Fruit fly (Drosophila melanogaster): ENCODE results near the gene psidin.

Gene psidin

DNA sequence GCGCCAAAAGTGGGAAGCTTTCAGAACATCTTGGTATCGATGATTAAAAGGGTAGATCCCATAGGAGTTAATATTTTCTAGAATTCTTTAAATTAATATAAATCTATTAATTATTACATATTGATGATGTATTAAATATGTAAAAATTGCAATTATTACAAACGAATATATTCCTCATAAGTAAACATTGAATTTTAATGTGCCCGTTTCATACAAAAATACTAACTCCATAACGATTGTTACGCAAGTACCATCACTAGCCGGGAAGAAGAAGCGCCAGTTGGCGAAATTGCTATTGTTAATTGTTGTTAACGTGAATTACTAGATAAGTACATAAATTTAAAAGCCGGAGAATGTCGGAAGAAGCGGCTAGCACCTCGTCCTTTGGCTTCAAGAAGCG lies 36.0 kb downstream of the psidin start, which contains the start of gene mdlc (continued):
- TF ChIP-seq CG18011 (GFP tag; optimal IDR thresholded peaks at IDR 0.05) (no peak), CG16815 (GFP tag; optimal IDR thresholded peaks at IDR 0.05) (no peak), tio (GFP tag; optimal IDR thresholded peaks at IDR 0.05) (no peak), D19B (GFP tag; optimal IDR thresholded peaks at IDR 0.05) (no peak), CG5180 (GFP tag; optimal IDR thresholded peaks at IDR 0.05) (no peak), Abd-B (GFP tag; optimal IDR thresholded peaks at IDR 0.05) (peak; percentile 69), eyg (GFP tag; optimal IDR thresholded peaks at IDR 0.05) (no peak), Kr (GFP tag; optimal IDR thresholded peaks at IDR 0.05) (no peak), CG30403 (GFP tag; optimal IDR thresholded peaks at IDR 0.05) (peak; percentile 22), CG17359 (tag; optimal IDR thresholded peaks at IDR 0.05) (no peak), CG17186 (GFP tag; optimal IDR thresholded peaks at IDR 0.05) (no peak), bsh (GFP tag; optimal IDR thresholded peaks at IDR 0.05) (no peak), vnd (GFP tag; IDR thresholded peaks at IDR 0.05; ENCODE audit: partially characterized antibody) (peak; percentile 38; the same call in 1 of the 3 replicates), CG7271 (tag; optimal IDR thresholded peaks at IDR 0.05) (no peak), CG7839 (tag; optimal IDR thresholded peaks at IDR 0.05) (peak; percentile 15), inv (GFP tag; IDR thresholded peaks at IDR 0.05; ENCODE audit: partially characterized antibody) (peak; percentile 47; the same call in 1 of the 2 replicates), Nf-YA (GFP tag; IDR thresholded peaks at IDR 0.05) (no peak), kay (GFP tag; optimal IDR thresholded peaks at IDR 0.05) (no peak), Dll (GFP tag; IDR thresholded peaks at IDR 0.05; ENCODE audit: partially characterized antibody) (peak; percentile 75), CG17385 (GFP tag; optimal IDR thresholded peaks at IDR 0.05) (peak; percentile 94), Elba2 (GFP tag; optimal IDR thresholded peaks at IDR 0.05) (peak; percentile 6), CG6689 (GFP tag; IDR thresholded peaks at IDR 0.05) (no peak), org-1 (GFP tag; optimal IDR thresholded peaks at IDR 0.05) (no peak), nmo (GFP tag; optimal IDR thresholded peaks at IDR 0.05) (peak; percentile 70), bbx (GFP tag; IDR thresholded peaks at IDR 0.05; ENCODE audit: partially characterized antibody) (peak; percentile 27; the same call in 1 of the 2 replicates), Rfx (GFP tag; IDR thresholded peaks at IDR 0.05) (peak; percentile 28; the same call in 1 of the 2 replicates), gt (GFP tag; IDR thresholded peaks at IDR 0.05) (no peak), hkb (optimal IDR thresholded peaks at IDR 0.05) (no peak), hkb (GFP tag; IDR thresholded peaks at IDR 0.05) (no peak), Aef1 (GFP tag; IDR thresholded peaks at IDR 0.05) (no peak), Ets97D (GFP tag; optimal IDR thresholded peaks at IDR 0.05) (peak; percentile 8), Nf-YC (tag; optimal IDR thresholded peaks at IDR 0.05) (no peak), aop (GFP tag; IDR thresholded peaks at IDR 0.05) (no peak), CG17568 (GFP tag; optimal IDR thresholded peaks at IDR 0.05) (no peak), az2 (GFP tag; optimal IDR thresholded peaks at IDR 0.05) (peak; percentile 5), stwl (tag; optimal IDR thresholded peaks at IDR 0.05) (peak; percentile 83), CG18599 (GFP tag; optimal IDR thresholded peaks at IDR 0.05) (no peak), Hr39 (optimal IDR thresholded peaks at IDR 0.05) (no peak), slbo (GFP tag; IDR thresholded peaks at IDR 0.05) (peak; percentile 54), ewg (GFP tag; optimal IDR thresholded peaks at IDR 0.05) (no peak), CG15269 (tag; optimal IDR thresholded peaks at IDR 0.05) (no peak), CG34422 (GFP tag; IDR thresholded peaks at IDR 0.05) (peak; percentile 78; the same call in 1 of the 3 replicates), CG11504 (tag; optimal IDR thresholded peaks at IDR 0.05) (peak; percentile 33), CG3407 (GFP tag; optimal IDR thresholded peaks at IDR 0.05) (no peak), CG12942 (GFP tag; optimal IDR thresholded peaks at IDR 0.05) (no peak), oc (tag; optimal IDR thresholded peaks at IDR 0.05) (no peak), vvl (GFP tag; IDR thresholded peaks at IDR 0.05) (no peak), ranshi (GFP tag; IDR thresholded peaks at IDR 0.05) (no peak), ab (GFP tag; optimal IDR thresholded peaks at IDR 0.05) (no peak), CG31388 (GFP tag; optimal IDR thresholded peaks at IDR 0.05) (no peak), CG10979 (tag; optimal IDR thresholded peaks at IDR 0.05) (no peak)

Measured in whole organism, embryonic.